Worm (Caenorhabditis elegans) whole organism, early embryonic: Measurements from ENCODE around the gene Y119D3B.12.
A peak's percentile ranks its signal among the peaks of the same experiment; 100 is the strongest.

Experiments
- B0310.2 ChIP-seq: sonication (generic microtip); optimal IDR thresholded peaks from 2 replicates; lab custom pipeline; 2016; ENCODE audit warnings: mild to moderate bottlenecking, missing genetic modification characterization, missing compliant biosample characterization
- F13C5.2 ChIP-seq: sonication (generic microtip); optimal IDR thresholded peaks from 2 replicates; lab custom pipeline; 2017; ENCODE audit warnings: mild to moderate bottlenecking, missing genetic modification characterization, inconsistent platforms, missing compliant biosample characterization
- aly-1 ChIP-seq: sonication (generic microtip); optimal IDR thresholded peaks from 2 replicates; lab custom pipeline; 2016; ENCODE audit warnings: missing genetic modification characterization, missing compliant biosample characterization
- ama-1 ChIP-seq: fragments of 150-350 bp; optimal IDR thresholded peaks from 2 replicates; lab custom pipeline; 2014
- ceh-13 ChIP-seq: fragments of 200-800 bp; sonication (Bioruptor generic); optimal IDR thresholded peaks from 2 replicates; lab custom pipeline; 2018; ENCODE audit warnings: mild to moderate bottlenecking, missing genetic modification characterization, missing compliant biosample characterization
- ceh-36 ChIP-seq: sonication (generic microtip); optimal IDR thresholded peaks from 2 replicates; lab custom pipeline; 2016; ENCODE audit warnings: missing genetic modification characterization, inconsistent platforms, missing compliant biosample characterization
- ets-7 ChIP-seq: sonication (generic microtip); optimal IDR thresholded peaks from 2 replicates; lab custom pipeline; 2016; ENCODE audit warnings: missing genotype, missing genetic modification characterization, missing compliant biosample characterization
- flt-1 ChIP-seq: fragments of 200-800 bp; sonication (Bioruptor generic); IDR thresholded peaks from 2 replicates; pipeline ENCODE4 v1.3.6; 2022; ENCODE audit warnings: missing genetic modification characterization, missing compliant biosample characterization
- hmbx-1 ChIP-seq: sonication (generic microtip); optimal IDR thresholded peaks from 2 replicates; lab custom pipeline; 2016; ENCODE audit warnings: mild to moderate bottlenecking, missing genetic modification characterization, missing compliant biosample characterization
- hmg-4 ChIP-seq: fragments of 200-800 bp; sonication (Bioruptor generic); optimal IDR thresholded peaks from 2 replicates; lab custom pipeline; 2018; ENCODE audit warnings: mild to moderate bottlenecking, missing genetic modification characterization, missing compliant biosample characterization
- hnd-1 ChIP-seq: sonication (generic microtip); optimal IDR thresholded peaks from 2 replicates; lab custom pipeline; 2016; ENCODE audit warnings: missing genetic modification characterization, missing compliant biosample characterization
- pes-1 ChIP-seq: fragments of 200-800 bp; sonication (Bioruptor generic); IDR thresholded peaks from 2 replicates; pipeline ENCODE4 v1.3.6; 2022; ENCODE audit warnings: missing genetic modification reagents, missing genetic modification characterization, missing compliant biosample characterization
- scrt-1 ChIP-seq: fragments of 200-800 bp; sonication (Bioruptor generic); IDR thresholded peaks from 2 replicates; pipeline ENCODE4 v1.3.6; 2022; ENCODE audit warnings: missing genetic modification characterization, missing compliant biosample characterization
- sea-1 ChIP-seq: fragments of 200-800 bp; sonication (Bioruptor generic); conservative IDR thresholded peaks from 2 replicates; pipeline ENCODE4 v1.3.6; 2022; ENCODE audit warnings: missing genetic modification characterization, missing compliant biosample characterization
- tbx-11 ChIP-seq: fragments of 200-800 bp; sonication (Bioruptor generic); IDR thresholded peaks from 2 replicates; pipeline ENCODE4 v1.3.6; 2022; ENCODE audit warnings: missing genetic modification characterization, missing compliant biosample characterization
- tbx-37 ChIP-seq: fragments of 200-800 bp; sonication (Bioruptor generic); conservative IDR thresholded peaks from 2 replicates; pipeline ENCODE4 v1.3.6; 2022; ENCODE audit warnings: missing genetic modification reagents, missing genetic modification characterization, missing compliant biosample characterization
- tra-4 ChIP-seq: sonication (generic microtip); optimal IDR thresholded peaks from 2 replicates; lab custom pipeline; 2017; ENCODE audit warnings: missing genetic modification characterization, missing compliant biosample characterization

Gene Y119D3B.12

ce11 chrIII:1207852-1208251 lies 5.5 kb downstream of the Y119D3B.12 start, which contains the start of gene orc-3:
Gene orc-3 (plus strand): TSS chrIII:1208133.
- no peak for TF ChIP-seq hmg-4
- TF ChIP-seq tbx-37 (GFP tag; lab: Robert Waterston, UW), result no peak
- no peak for TF ChIP-seq hnd-1

- TF ChIP-seq hmg-4, result no peak
- no peak for TF ChIP-seq scrt-1 (GFP tag; lab: Robert Waterston, UW)
- TF ChIP-seq tra-4, result no peak
- no peak for TF ChIP-seq tbx-37 (GFP tag; lab: Robert Waterston, UW)
- TF ChIP-seq ceh-13 (GFP tag; lab: Kevin White, UChicago), result no peak
- TF ChIP-seq hnd-1, result no peak
- TF ChIP-seq flt-1, result no peak
- TF ChIP-seq hmbx-1 (tag; lab: Kevin White, UChicago), result no peak
- TF ChIP-seq F13C5.2 (tag; lab: Kevin White, UChicago), result no peak
- no peak for TF ChIP-seq ets-7
- no peak for TF ChIP-seq tbx-11
- no peak for TF ChIP-seq ama-1 (lab: Kevin White, UChicago)
- TF ChIP-seq B0310.2 (tag; lab: Kevin White, UChicago), result no peak
- TF ChIP-seq ceh-36 (tag; lab: Kevin White, UChicago), result no peak
- no peak for TF ChIP-seq aly-1 (tag; lab: Kevin White, UChicago)
- TF ChIP-seq sea-1 (GFP tag; lab: Robert Waterston, UW), result no peak
Measured at ce11 chrIII:1210638-1211037, 8.3 kb downstream of the Y119D3B.12 start.

- TF ChIP-seq aly-1 (tag; lab: Kevin White, UChicago), result no peak
- TF ChIP-seq hnd-1, result no peak
- no peak for TF ChIP-seq flt-1
- TF ChIP-seq F13C5.2 (tag; lab: Kevin White, UChicago), result no peak
- no peak for TF ChIP-seq tbx-11
Measured at ce11 chrIII:1214121-1214673, 11.9 kb downstream of the Y119D3B.12 start.

ce11 chrIII:1214680-1215079 lies 12.3 kb downstream of the Y119D3B.12 start, which contains the start of gene Y119D3B.21:
Gene Y119D3B.21 (plus strand): TSS chrIII:1215000.
- TF ChIP-seq hmbx-1 (tag; lab: Kevin White, UChicago) (no peak), ceh-13 (GFP tag; lab: Kevin White, UChicago) (no peak), B0310.2 (tag; lab: Kevin White, UChicago) (no peak), sea-1 (GFP tag; lab: Robert Waterston, UW) (no peak), tbx-37 (GFP tag; lab: Robert Waterston, UW) (no peak), aly-1 (tag; lab: Kevin White, UChicago) (no peak), scrt-1 (GFP tag; lab: Robert Waterston, UW) (no peak), hmg-4 (no peak), ceh-36 (tag; lab: Kevin White, UChicago) (no peak), tbx-11 (no peak), flt-1 (no peak), ets-7 (no peak), F13C5.2 (tag; lab: Kevin White, UChicago) (no peak), ama-1 (lab: Kevin White, UChicago) (no peak), hnd-1 (no peak)

ce11 chrIII:1216096-1216495 lies 13.8 kb downstream of the Y119D3B.12 start:
- TF ChIP-seq F13C5.2 (tag; lab: Kevin White, UChicago) (no peak), ceh-36 (tag; lab: Kevin White, UChicago) (no peak), hnd-1 (no peak), aly-1 (tag; lab: Kevin White, UChicago) (no peak), hmg-4 (no peak), B0310.2 (tag; lab: Kevin White, UChicago) (no peak), flt-1 (no peak), tbx-37 (GFP tag; lab: Robert Waterston, UW) (no peak), pes-1 (no peak), scrt-1 (GFP tag; lab: Robert Waterston, UW) (no peak), tra-4 (no peak), sea-1 (GFP tag; lab: Robert Waterston, UW) (no peak), ets-7 (no peak)

- TF ChIP-seq flt-1, result peak; percentile 77
- TF ChIP-seq tbx-11, result peak; percentile 73
- TF ChIP-seq hmbx-1 (tag; lab: Kevin White, UChicago), result no peak
- no peak for TF ChIP-seq ama-1 (lab: Kevin White, UChicago)
- peak; percentile 57 for TF ChIP-seq B0310.2 (tag; lab: Kevin White, UChicago)
- peak; percentile 58 for TF ChIP-seq F13C5.2 (tag; lab: Kevin White, UChicago)
- no peak for TF ChIP-seq ets-7
- TF ChIP-seq ceh-36 (tag; lab: Kevin White, UChicago), result peak; percentile 76
- TF ChIP-seq hnd-1, result peak; percentile 0
- peak; percentile 12 for TF ChIP-seq hmg-4
- TF ChIP-seq scrt-1 (GFP tag; lab: Robert Waterston, UW), result peak; percentile 77
- TF ChIP-seq ceh-13 (GFP tag; lab: Kevin White, UChicago), result peak; percentile 31
- TF ChIP-seq tra-4, result no peak
- TF ChIP-seq pes-1, result peak; percentile 83
- TF ChIP-seq aly-1 (tag; lab: Kevin White, UChicago), result peak; percentile 73
- 0 out of 2 replicates have a peak, but pooled peaks have one; percentile 64 for TF ChIP-seq sea-1 (GFP tag; lab: Robert Waterston, UW)
- peak; percentile 40 for TF ChIP-seq tbx-37 (GFP tag; lab: Robert Waterston, UW)
Measured at ce11 chrIII:1218221-1218620, 15.9 kb downstream of the Y119D3B.12 start.

- TF ChIP-seq ets-7 (no peak), hmbx-1 (tag; lab: Kevin White, UChicago) (no peak), B0310.2 (tag; lab: Kevin White, UChicago) (no peak), ama-1 (lab: Kevin White, UChicago) (no peak), pes-1 (no peak), hnd-1 (no peak), flt-1 (no peak), aly-1 (tag; lab: Kevin White, UChicago) (no peak), scrt-1 (GFP tag; lab: Robert Waterston, UW) (no peak), hmg-4 (no peak), tra-4 (no peak), tbx-37 (GFP tag; lab: Robert Waterston, UW) (no peak), ceh-13 (GFP tag; lab: Kevin White, UChicago) (no peak), tbx-11 (no peak)
Measured at ce11 chrIII:1218998-1219397, 16.7 kb downstream of the Y119D3B.12 start.
